Worm (Caenorhabditis elegans) whole organism, L1 larva: ENCODE measurements around the gene sre-10.

ENCODE experiments used
- elt-2 ChIP-seq: sonication (generic microtip); optimal IDR thresholded peaks from 2 replicates; lab custom pipeline; 2016; ENCODE audit warnings: missing genetic modification characterization, mild to moderate bottlenecking, inconsistent platforms, missing compliant biosample characterization, missing genetic modification reagents
- lin-15B ChIP-seq: fragments of 150-350 bp; sonication (generic microtip); optimal IDR thresholded peaks from 3 replicates; lab custom pipeline; 2014; ENCODE audit warnings: missing biosample characterization, missing genetic modification characterization
- mep-1 ChIP-seq: fragments of 150-350 bp; optimal IDR thresholded peaks from 2 replicates; lab custom pipeline; 2014; ENCODE audit warnings: missing biosample characterization, missing genetic modification characterization
- snpc-4 ChIP-seq: fragments of 150-350 bp; optimal IDR thresholded peaks from 2 replicates; lab custom pipeline; 2014; ENCODE audit warnings: missing biosample characterization, missing genetic modification characterization

- TF ChIP-seq mep-1 (tag; lab: Kevin White, UChicago) (no peak), elt-2 (no peak), snpc-4 (tag; lab: Kevin White, UChicago) (no peak), lin-15B (no peak)
Observed at ce11 chrV:7133963-7134362, 1.6 kb downstream of the sre-10 start, which contains the start of gene F10D2.16.
